Fruit fly (Drosophila melanogaster): Measurements from ENCODE around the gene PGRP-SB1.

PGRP-SB1 gene

dm6 chr3L:16749726-16750125 lies 21.9 kb upstream of the PGRP-SB1 start (continued):
- TF ChIP-seq CG17829 (tag; optimal IDR thresholded peaks at IDR 0.05) = peak; percentile 66
- peak; percentile 72 for TF ChIP-seq CG17361 (GFP tag; IDR thresholded peaks at IDR 0.05)
- peak; percentile 71 for TF ChIP-seq CG14710 (tag; optimal IDR thresholded peaks at IDR 0.05)
- TF ChIP-seq Sin3A (optimal IDR thresholded peaks at IDR 0.05) = no peak
- peak; percentile 24 for TF ChIP-seq Sox100B (GFP tag; optimal IDR thresholded peaks at IDR 0.05)

- TF ChIP-seq bsh (GFP tag; optimal IDR thresholded peaks at IDR 0.05) = peak in 1 of 2 experiments; percentile 53
- TF ChIP-seq phol (tag; optimal IDR thresholded peaks at IDR 0.05) = peak; percentile 2
- TF ChIP-seq CG10979 (tag; optimal IDR thresholded peaks at IDR 0.05) = peak; percentile 18
- peak; percentile 10; the same call in 1 of the 2 replicates for TF ChIP-seq CG11696 (GFP tag; IDR thresholded peaks at IDR 0.05)
- no peak for TF ChIP-seq Sox102F (GFP tag; optimal IDR thresholded peaks at IDR 0.05)
- TF ChIP-seq Dek (tag; optimal IDR thresholded peaks at IDR 0.05) = no peak
- no peak for TF ChIP-seq CG3407 (GFP tag; optimal IDR thresholded peaks at IDR 0.05)
- TF ChIP-seq CG11504 (tag; optimal IDR thresholded peaks at IDR 0.05) = peak; percentile 19
- TF ChIP-seq dmrt11E (tag; optimal IDR thresholded peaks at IDR 0.05) = peak; percentile 9
- no peak for TF ChIP-seq CG12236 (GFP tag; optimal IDR thresholded peaks at IDR 0.05)
- no peak for TF ChIP-seq Xbp1 (GFP tag; optimal IDR thresholded peaks at IDR 0.05)
- TF ChIP-seq lbe (GFP tag; optimal IDR thresholded peaks at IDR 0.05) = peak; percentile 2
- TF ChIP-seq ab (GFP tag; optimal IDR thresholded peaks at IDR 0.05) = no peak
- TF ChIP-seq abd-A (tag; optimal IDR thresholded peaks at IDR 0.05) = no peak
- TF ChIP-seq sens (GFP tag) = peak; percentile 2
- TF ChIP-seq CG11093 (GFP tag; IDR thresholded peaks at IDR 0.05) = no peak
- TF ChIP-seq CG2712 (tag; optimal IDR thresholded peaks at IDR 0.05) = peak; percentile 7
- TF ChIP-seq CG31441 (GFP tag; IDR thresholded peaks at IDR 0.05) = 0 out of 2 replicates have a peak, but pooled peaks have one; percentile 25
- no peak for TF ChIP-seq yki (optimal IDR thresholded peaks at IDR 0.05)
- peak; percentile 27 for TF ChIP-seq gem (tag; optimal IDR thresholded peaks at IDR 0.05)
- no peak for TF ChIP-seq dpn (GFP tag; optimal IDR thresholded peaks at IDR 0.05)
- TF ChIP-seq CG18262 (tag; optimal IDR thresholded peaks at IDR 0.05) = peak; percentile 12
These were observed 20.6 kb upstream of the PGRP-SB1 start for dm6 chr3L:16748343-16748742.

- TF ChIP-seq CG6854 (GFP tag; optimal IDR thresholded peaks at IDR 0.05) (no peak), CG6765 (GFP tag; optimal IDR thresholded peaks at IDR 0.05) (no peak), Lim3 (GFP tag; IDR thresholded peaks at IDR 0.05) (no peak), exex (tag; optimal IDR thresholded peaks at IDR 0.05) (no peak), CG2116 (GFP tag; optimal IDR thresholded peaks at IDR 0.05) (no peak), grau (tag; optimal IDR thresholded peaks at IDR 0.05) (no peak), ssp (GFP tag; IDR thresholded peaks at IDR 0.05) (no peak), CG18262 (tag; optimal IDR thresholded peaks at IDR 0.05) (peak; percentile 49), CG31441 (GFP tag; IDR thresholded peaks at IDR 0.05) (0 out of 2 replicates have a peak, but pooled peaks have one; percentile 17), Med (GFP tag) (no peak), Dad (GFP tag; optimal IDR thresholded peaks at IDR 0.05) (no peak), CG17328 (GFP tag; IDR thresholded peaks at IDR 0.05) (no peak), seq (GFP tag; IDR thresholded peaks at IDR 0.05) (peak; percentile 32; the same call in 1 of the 2 replicates), amos (GFP tag; IDR thresholded peaks at IDR 0.05; ENCODE audit: partially characterized antibody) (no peak), CG31224 (GFP tag; IDR thresholded peaks at IDR 0.05) (no peak), gem (tag; optimal IDR thresholded peaks at IDR 0.05) (peak; percentile 29), hb (GFP tag; IDR thresholded peaks at IDR 0.05; ENCODE audit: partially characterized antibody) (no peak), CoRest (tag; optimal IDR thresholded peaks at IDR 0.05) (no peak), Hmx (GFP tag; optimal IDR thresholded peaks at IDR 0.05) (no peak), CG11456 (GFP tag; IDR thresholded peaks at IDR 0.05) (no peak), CG15514 (GFP tag; optimal IDR thresholded peaks at IDR 0.05) (no peak), CG3407 (GFP tag; optimal IDR thresholded peaks at IDR 0.05) (no peak), Hr39 (optimal IDR thresholded peaks at IDR 0.05) (no peak), run (tag; optimal IDR thresholded peaks at IDR 0.05) (no peak), CG14710 (tag; optimal IDR thresholded peaks at IDR 0.05) (peak; percentile 9), Chrac-16 (GFP tag; optimal IDR thresholded peaks at IDR 0.05) (no peak)
These were observed 19.0 kb upstream of the PGRP-SB1 start for dm6 chr3L:16746586-16747383.

All from whole organism, embryonic.